Fruit fly (Drosophila melanogaster) ovary, adult (tissue): Measurements from ENCODE around the gene CG43219.
A peak's percentile ranks its signal among the peaks of the same experiment; 100 is the strongest.

Source experiments
- CG17801 ChIP-seq: fragments of 200-800 bp; optimal IDR thresholded peaks from 2 replicates; lab custom pipeline; 2019; ENCODE audit warnings: missing biosample characterization, mild to moderate bottlenecking, missing genetic modification characterization, moderate library complexity; ENCODE audit not compliant: partially characterized antibody

The CG43219 gene

DNA sequence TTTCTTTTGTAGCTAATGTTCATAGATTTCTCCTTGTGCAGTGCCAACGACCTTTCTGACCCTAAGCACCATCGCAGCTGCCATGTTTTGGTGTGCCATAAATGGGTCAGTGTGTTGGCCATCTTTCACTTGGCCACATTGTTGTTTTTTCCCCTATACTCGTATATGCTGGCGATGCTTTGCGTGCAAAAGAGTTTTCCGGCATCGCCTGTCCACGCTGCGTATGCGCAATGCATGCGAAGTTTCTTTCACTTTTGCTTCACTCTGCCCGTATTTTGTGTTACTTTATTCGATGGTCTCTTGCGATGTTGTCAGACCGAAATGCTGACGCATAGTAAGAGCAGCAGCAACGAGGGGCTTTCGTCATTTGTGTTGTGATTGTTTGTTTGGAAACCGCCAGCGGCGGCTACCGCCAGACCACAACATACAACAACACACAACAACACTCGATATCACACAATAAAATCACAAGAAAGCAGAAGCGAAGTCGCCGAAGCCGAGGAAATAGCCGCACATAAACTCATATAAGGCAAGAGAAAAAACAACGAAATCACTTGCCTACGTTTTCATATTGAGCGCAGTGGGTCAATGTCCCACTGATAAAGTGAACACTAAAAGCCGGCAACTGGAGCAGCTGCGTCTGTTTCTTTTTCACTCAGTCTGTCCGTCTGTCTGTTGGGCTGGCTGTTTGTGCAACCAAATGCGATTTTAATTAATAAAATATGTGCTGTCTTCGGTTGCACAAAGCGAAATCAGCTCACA is 41.4 kb downstream of the CG43219 start:
- peak; percentile 37 for TF ChIP-seq CG17801 (GFP tag; lab: Kevin White, UChicago)

dm6 chr3L:21262426-21262825 is 42.2 kb downstream of the CG43219 start:
- TF ChIP-seq CG17801 (GFP tag; lab: Kevin White, UChicago) = no peak

DNA sequence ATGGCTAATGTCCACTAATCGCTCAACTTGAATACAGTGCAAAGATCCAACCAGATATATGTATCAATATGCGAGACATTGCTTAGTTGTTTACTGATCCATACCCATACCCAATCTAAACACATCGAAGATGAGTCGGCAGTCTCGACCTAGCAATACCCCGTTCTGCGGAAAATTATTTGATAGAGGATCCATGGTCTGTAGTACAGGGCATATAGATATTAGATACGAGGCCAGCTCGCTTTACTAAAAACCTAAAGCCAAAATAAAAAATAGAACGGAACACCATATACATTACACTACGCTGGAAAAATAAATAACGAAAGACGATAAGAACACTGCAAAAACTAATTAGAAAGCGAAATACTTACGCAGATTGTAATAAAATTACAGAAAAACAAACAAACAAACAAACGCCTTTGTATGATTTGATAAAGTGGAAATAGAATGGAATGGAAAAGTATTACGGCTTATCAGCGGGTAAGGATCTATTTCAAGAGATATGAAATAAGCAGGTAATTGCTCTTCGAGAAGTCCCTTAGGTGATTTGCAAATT is 46.0 kb downstream of the CG43219 start:
- no peak for TF ChIP-seq CG17801 (GFP tag; lab: Kevin White, UChicago)

DNA sequence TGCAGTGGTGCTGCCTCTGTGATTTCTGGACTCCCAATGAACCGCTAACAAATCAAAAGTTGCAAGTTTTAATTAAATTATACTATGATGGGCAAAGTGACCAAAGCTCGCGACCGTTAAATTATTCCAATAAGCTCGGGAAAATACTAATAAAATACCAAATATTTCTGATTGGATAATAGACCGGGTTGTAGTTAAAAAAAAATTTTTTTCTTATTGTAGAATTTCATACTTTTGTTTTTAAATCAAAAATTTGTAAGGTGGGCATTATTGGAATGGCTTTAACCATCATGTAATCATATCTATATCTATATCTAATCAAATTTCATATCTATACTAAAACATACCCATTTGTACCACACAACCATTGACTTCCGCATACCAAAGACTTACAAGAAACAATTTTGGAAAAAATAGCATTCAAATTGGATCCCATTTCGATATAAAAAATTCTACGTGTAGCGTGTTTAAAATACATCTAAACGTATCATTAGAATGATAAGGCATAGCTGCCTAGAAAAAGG is 47.7 kb downstream of the CG43219 start, which contains the start of gene CG9391:
Gene CG9391 (minus strand): TSS at position 474 of the 524 bp plus-strand sequence.
- TF ChIP-seq CG17801 (GFP tag; lab: Kevin White, UChicago) = no peak

dm6 chr3L:21270480-21270879 is 50.3 kb downstream of the CG43219 start, which contains the start of gene CG9389:
TSS of gene CG9389 (minus strand) at chr3L:21270580.
- TF ChIP-seq CG17801 (GFP tag; lab: Kevin White, UChicago) = no peak
